Worm (Caenorhabditis elegans) whole organism, L2 larva: Measurements from ENCODE around the gene Y39B6A.9.

ENCODE experiments used
- R02D3.7 ChIP-seq: fragments of 150-350 bp; optimal IDR thresholded peaks from 2 replicates; lab custom pipeline; 2014; ENCODE audit warnings: missing biosample characterization, missing genetic modification characterization
- ZK546.5 ChIP-seq: sonication (generic microtip); optimal IDR thresholded peaks from 2 replicates; lab custom pipeline; 2017; ENCODE audit warnings: missing biosample characterization, missing genetic modification characterization
- aly-2 ChIP-seq: fragments of 150-350 bp; optimal IDR thresholded peaks from 2 replicates; lab custom pipeline; 2014; ENCODE audit warnings: missing biosample characterization, missing genetic modification characterization
- ama-1 ChIP-seq: fragments of 150-350 bp; optimal IDR thresholded peaks from 2 replicates; lab custom pipeline; 2018; ENCODE audit warnings: inconsistent platforms
- blmp-1 ChIP-seq: sonication (generic microtip); optimal IDR thresholded peaks from 2 replicates; lab custom pipeline; 2017; ENCODE audit warnings: missing genetic modification characterization, mild to moderate bottlenecking, missing compliant biosample characterization, antibody characterized with exemption, moderate library complexity; ENCODE audit not compliant: insufficient read depth
- fos-1 ChIP-seq: fragments of 150-350 bp; optimal IDR thresholded peaks from 2 replicates; lab custom pipeline; 2014; ENCODE audit warnings: missing biosample characterization, missing genetic modification characterization
- lin-39 ChIP-seq: fragments of 150-350 bp; optimal IDR thresholded peaks from 2 replicates; lab custom pipeline; 2014; ENCODE audit warnings: missing biosample characterization, missing genetic modification reagents, missing genetic modification characterization
- nhr-11 ChIP-seq: fragments of 150-350 bp; optimal IDR thresholded peaks from 2 replicates; lab custom pipeline; 2014; ENCODE audit warnings: missing biosample characterization, missing genetic modification characterization
- nhr-12 ChIP-seq: fragments of 150-350 bp; optimal IDR thresholded peaks from 2 replicates; lab custom pipeline; 2014; ENCODE audit warnings: missing biosample characterization, missing genetic modification characterization
- nhr-237 ChIP-seq: fragments of 150-350 bp; optimal IDR thresholded peaks from 2 replicates; lab custom pipeline; 2014; ENCODE audit warnings: missing biosample characterization, missing genetic modification characterization
- nhr-25 ChIP-seq: fragments of 150-350 bp; sonication (generic microtip); optimal IDR thresholded peaks from 3 replicates; lab custom pipeline; 2014; ENCODE audit warnings: missing biosample characterization, missing genetic modification characterization
- unc-62 ChIP-seq: fragments of 150-350 bp; optimal IDR thresholded peaks from 2 replicates; lab custom pipeline; 2014; ENCODE audit warnings: missing biosample characterization, missing genetic modification reagents, missing genetic modification characterization
- zag-1 ChIP-seq: fragments of 150-350 bp; optimal IDR thresholded peaks from 2 replicates; lab custom pipeline; 2014; ENCODE audit warnings: missing biosample characterization, missing genetic modification characterization
- ztf-11 ChIP-seq: sonication (generic microtip); optimal IDR thresholded peaks from 2 replicates; lab custom pipeline; 2017; ENCODE audit warnings: missing biosample characterization, missing genetic modification characterization

ce11 chrV:19142595-19142994, 6.3 kb downstream of the Y39B6A.9 start:
- TF ChIP-seq blmp-1 (tag; lab: Kevin White, UChicago) = no peak
- no peak for TF ChIP-seq ama-1 (lab: Kevin White, UChicago)
- TF ChIP-seq zag-1 (tag; lab: Kevin White, UChicago) = no peak
- TF ChIP-seq lin-39 (tag; lab: Kevin White, UChicago) = no peak
- no peak for TF ChIP-seq ztf-11 (tag; lab: Kevin White, UChicago)
- no peak for TF ChIP-seq nhr-237 (tag; lab: Kevin White, UChicago)
- no peak for TF ChIP-seq nhr-11 (tag; lab: Kevin White, UChicago)
- TF ChIP-seq nhr-12 (tag; lab: Kevin White, UChicago) = no peak
- no peak for TF ChIP-seq aly-2 (tag; lab: Kevin White, UChicago)
- TF ChIP-seq fos-1 (tag; lab: Kevin White, UChicago) = no peak
- no peak for TF ChIP-seq unc-62 (GFP tag; lab: Kevin White, UChicago)
- no peak for TF ChIP-seq nhr-25 (tag; lab: Kevin White, UChicago)
- TF ChIP-seq R02D3.7 = no peak
- no peak for TF ChIP-seq ZK546.5 (tag; lab: Kevin White, UChicago)
